Worm (Caenorhabditis elegans) whole organism, mixed stage, embryonic: Measurements from ENCODE around the gene F17H10.4.

Source experiments
- lsy-2 ChIP-seq: fragments of 150-350 bp; optimal IDR thresholded peaks from 2 replicates; lab custom pipeline; 2014; ENCODE audit warnings: missing biosample characterization, missing genetic modification characterization
- mls-2 ChIP-seq: sonication (generic microtip); optimal IDR thresholded peaks from 2 replicates; lab custom pipeline; 2016; ENCODE audit warnings: mild to moderate bottlenecking, missing genetic modification characterization, moderate library complexity, missing compliant biosample characterization
- nhr-28 ChIP-seq: fragments of 150-350 bp; optimal IDR thresholded peaks from 2 replicates; lab custom pipeline; 2014; ENCODE audit warnings: missing biosample characterization, missing genetic modification characterization
- nhr-76 ChIP-seq: sonication (generic microtip); optimal IDR thresholded peaks from 2 replicates; lab custom pipeline; 2017; ENCODE audit warnings: missing biosample characterization, missing genetic modification characterization
- snpc-4 ChIP-seq: fragments of 150-350 bp; optimal IDR thresholded peaks from 2 replicates; lab custom pipeline; 2014; ENCODE audit warnings: missing biosample characterization, missing genetic modification characterization
- zip-8 ChIP-seq: fragments of 150-350 bp; optimal IDR thresholded peaks from 2 replicates; lab custom pipeline; 2014; ENCODE audit warnings: missing biosample characterization, missing genetic modification characterization

ce11 chrX:13155730-13156129, 29.4 kb upstream of the F17H10.4 start:
- TF ChIP-seq snpc-4 (tag; lab: Kevin White, UChicago), result no peak
- no peak for TF ChIP-seq mls-2 (tag; lab: Kevin White, UChicago)
- no peak for TF ChIP-seq nhr-28
- TF ChIP-seq lsy-2, result no peak
- no peak for TF ChIP-seq nhr-76 (tag; lab: Kevin White, UChicago)
- TF ChIP-seq zip-8 (tag; lab: Kevin White, UChicago), result no peak
